Worm (Caenorhabditis elegans) whole organism, midembryonic: ENCODE data around the gene tsr-2.

Source experiments
- T22C8.4 ChIP-seq: fragments of 200-800 bp; sonication (Bioruptor generic); IDR thresholded peaks from 2 replicates; pipeline ENCODE4 v1.3.6; 2022; ENCODE audit warnings: missing genetic modification characterization, missing compliant biosample characterization
- cog-1 ChIP-seq: sonication (generic microtip); optimal IDR thresholded peaks from 2 replicates; lab custom pipeline; 2016; ENCODE audit warnings: missing genetic modification characterization, missing compliant biosample characterization
- flt-1 ChIP-seq: fragments of 200-800 bp; sonication (Bioruptor generic); IDR thresholded peaks from 2 replicates; pipeline ENCODE4 v1.3.6; 2022; ENCODE audit warnings: missing genetic modification characterization, missing compliant biosample characterization
- klf-2 ChIP-seq: fragments of 200-800 bp; sonication (Bioruptor generic); conservative IDR thresholded peaks from 2 replicates; pipeline ENCODE4 v1.3.6; 2022; ENCODE audit warnings: missing genetic modification reagents, missing genetic modification characterization, missing compliant biosample characterization
- med-1 ChIP-seq: sonication (generic microtip); optimal IDR thresholded peaks from 2 replicates; lab custom pipeline; 2017; ENCODE audit warnings: missing genetic modification characterization, mild to moderate bottlenecking, missing compliant biosample characterization, antibody characterized with exemption, missing genetic modification reagents; ENCODE audit not compliant: insufficient read depth
- ref-1 ChIP-seq: fragments of 200-800 bp; sonication (Bioruptor generic); conservative IDR thresholded peaks from 2 replicates; pipeline ENCODE4 v1.3.6; 2022; ENCODE audit warnings: missing genetic modification reagents, missing genetic modification characterization, missing compliant biosample characterization
- tab-1 ChIP-seq: fragments of 200-800 bp; sonication (Bioruptor generic); IDR thresholded peaks from 2 replicates; pipeline ENCODE4 v1.3.6; 2022; ENCODE audit warnings: missing genetic modification characterization, missing compliant biosample characterization
- ztf-23 ChIP-seq: fragments of 200-800 bp; sonication (Bioruptor generic); IDR thresholded peaks from 2 replicates; pipeline ENCODE4 v1.3.6; 2022; ENCODE audit warnings: missing genetic modification reagents, missing genetic modification characterization, missing compliant biosample characterization
- ztf-29 ChIP-seq: fragments of 200-800 bp; sonication (Bioruptor generic); IDR thresholded peaks from 2 replicates; pipeline ENCODE4 v1.3.6; 2022; ENCODE audit warnings: missing genetic modification reagents, missing genetic modification characterization, missing compliant biosample characterization

The tsr-2 gene

DNA sequence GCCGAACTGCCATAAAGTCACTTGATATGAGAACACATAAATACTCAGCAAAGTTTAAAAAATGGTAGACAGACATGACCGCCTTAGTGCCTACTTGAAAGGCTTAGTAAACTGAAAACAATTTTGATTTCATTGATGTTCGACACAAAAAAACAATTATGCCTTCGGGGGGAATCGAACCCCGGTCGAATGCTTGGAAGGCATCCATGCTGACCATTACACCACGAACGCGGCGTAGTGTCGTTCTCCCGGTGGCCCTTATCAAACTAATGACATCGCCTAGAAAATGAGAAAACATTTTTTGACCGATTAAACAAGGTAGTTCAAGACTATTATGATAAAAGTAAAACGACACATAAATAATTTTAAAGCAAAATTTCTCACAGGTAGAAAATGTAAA is 27.8 kb downstream of the tsr-2 start:
- TF ChIP-seq tab-1 = peak; percentile 82
- peak; percentile 79 for TF ChIP-seq flt-1 (GFP tag; lab: Robert Waterston, UW)
- TF ChIP-seq med-1 (GFP tag; lab: Kevin White, UChicago) = no peak
- 0 out of 2 replicates have a peak, but pooled peaks have one; percentile 37 for TF ChIP-seq klf-2 (GFP tag; lab: Robert Waterston, UW)
- TF ChIP-seq cog-1 = no peak
- TF ChIP-seq ref-1 = peak; percentile 55; the same call in 1 of the 2 replicates
- peak; percentile 59; the same call in 1 of the 2 replicates for TF ChIP-seq ztf-29 (GFP tag; lab: Robert Waterston, UW)
- TF ChIP-seq ztf-23 (GFP tag; lab: Robert Waterston, UW) = peak; percentile 74
- no peak for TF ChIP-seq T22C8.4 (GFP tag; lab: Robert Waterston, UW)

DNA sequence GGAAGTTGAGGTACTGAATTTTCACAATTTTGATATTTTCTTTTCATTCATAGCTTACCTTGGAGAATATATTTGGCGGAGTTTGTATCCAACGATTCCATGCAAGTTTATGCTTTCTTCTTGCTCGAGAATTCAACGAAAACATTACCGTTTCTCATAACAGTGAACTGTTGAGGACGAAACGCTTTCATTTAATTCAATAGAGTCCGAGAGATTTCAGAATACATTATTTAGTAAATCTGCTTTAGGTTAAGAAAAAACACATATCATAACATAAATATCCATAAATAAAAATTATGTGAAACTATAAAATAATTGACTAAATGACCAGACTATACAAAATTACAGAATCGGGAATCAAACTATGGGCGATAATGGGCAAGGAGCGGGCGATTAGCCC is 38.2 kb downstream of the tsr-2 start, which contains the start of gene Y51H4A.941:
TSS of gene Y51H4A.941 (minus strand) at position 101 of the 400 bp plus-strand sequence.
- TF ChIP-seq flt-1 (GFP tag; lab: Robert Waterston, UW) = no peak
- no peak for TF ChIP-seq ref-1
- TF ChIP-seq ztf-29 (GFP tag; lab: Robert Waterston, UW) = no peak
- no peak for TF ChIP-seq T22C8.4 (GFP tag; lab: Robert Waterston, UW)
- TF ChIP-seq med-1 (GFP tag; lab: Kevin White, UChicago) = no peak
- TF ChIP-seq cog-1 = no peak

DNA sequence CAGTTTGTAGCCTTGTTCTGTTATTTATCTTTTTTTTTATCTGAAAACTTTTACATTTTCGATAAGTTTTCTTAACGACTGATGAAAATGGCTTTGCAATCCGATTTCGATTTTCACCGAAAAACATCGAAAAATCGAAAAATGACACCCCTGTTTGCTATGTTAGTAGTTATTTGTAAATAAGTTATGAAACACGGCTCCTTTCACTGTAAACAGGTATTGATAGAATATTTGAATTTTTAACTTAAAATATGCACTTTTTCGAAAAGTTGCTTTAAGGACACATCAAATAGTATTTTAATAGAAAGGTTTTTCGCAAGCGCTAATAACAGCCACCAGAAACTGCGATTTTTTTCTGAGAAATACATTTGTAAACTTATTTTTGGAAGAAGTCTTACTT is 40.0 kb downstream of the tsr-2 start:
- no peak for TF ChIP-seq cog-1
- no peak for TF ChIP-seq ztf-23 (GFP tag; lab: Robert Waterston, UW)
- TF ChIP-seq flt-1 (GFP tag; lab: Robert Waterston, UW) = no peak
- no peak for TF ChIP-seq klf-2 (GFP tag; lab: Robert Waterston, UW)
- no peak for TF ChIP-seq ztf-29 (GFP tag; lab: Robert Waterston, UW)
- TF ChIP-seq med-1 (GFP tag; lab: Kevin White, UChicago) = no peak

DNA sequence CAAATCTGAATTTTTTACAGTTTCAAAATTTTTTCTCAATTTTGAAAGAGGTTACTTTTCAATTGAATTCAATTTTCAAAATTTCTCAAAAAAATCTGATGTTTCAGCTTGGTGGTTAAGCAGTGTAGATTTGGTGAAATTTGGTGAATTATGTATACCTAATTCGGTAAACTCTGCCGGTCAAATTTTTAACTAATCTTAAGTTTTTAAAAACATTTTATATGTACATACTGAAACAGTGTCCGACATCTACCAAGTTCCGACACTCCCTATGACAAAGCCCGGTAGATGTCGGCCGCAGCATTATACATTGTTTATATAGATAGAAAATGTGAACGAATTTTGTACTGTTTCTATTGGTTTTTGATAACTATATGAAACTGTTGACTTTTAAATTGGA is 50.5 kb downstream of the tsr-2 start:
- TF ChIP-seq T22C8.4 (GFP tag; lab: Robert Waterston, UW) (no peak), med-1 (GFP tag; lab: Kevin White, UChicago) (no peak), ref-1 (no peak), ztf-29 (GFP tag; lab: Robert Waterston, UW) (no peak), cog-1 (no peak), tab-1 (no peak), ztf-23 (GFP tag; lab: Robert Waterston, UW) (no peak), klf-2 (GFP tag; lab: Robert Waterston, UW) (no peak), flt-1 (GFP tag; lab: Robert Waterston, UW) (no peak)
